ENCODE assay signal across 5 fruit fly cellular contexts in the genomic region with DNA sequence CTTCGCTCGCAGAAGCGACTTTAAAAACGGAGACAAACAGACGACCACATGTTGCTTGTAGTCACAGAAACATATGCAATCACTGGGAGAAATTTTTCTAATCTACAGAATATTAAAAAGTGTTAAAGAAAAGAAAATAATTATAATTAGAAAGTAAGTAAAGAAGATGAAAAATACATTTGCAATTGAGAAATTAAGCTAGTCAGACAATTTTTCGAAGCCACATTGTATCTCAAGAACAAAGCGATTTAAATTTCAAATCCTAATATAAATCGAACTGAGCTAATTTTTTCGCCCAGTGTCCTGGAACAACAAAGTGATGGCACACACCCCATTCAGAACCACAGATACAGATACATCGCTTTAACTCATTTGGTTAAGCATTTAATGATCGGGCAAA.
TF ChIP-seq lines count a peak whose summit lies in the region.

No protein-coding gene starts in this region.

- peak; percentile 8 for TF ChIP-seq CTCF in whole organism, embryonic (GFP tag; optimal IDR thresholded peaks at IDR 0.05; lab: Kevin White, UChicago)

TF ChIP-seq in whole organism, adult, 20 proteins besides CTCF, POLR2A, EP300 and RAD21:
- TF ChIP-seq Clk (GFP tag; optimal IDR thresholded peaks at IDR 0.05; lab: Kevin White, UChicago) (no peak), cnc (optimal IDR thresholded peaks at IDR 0.05; lab: Kevin White, UChicago) (no peak), ovo (GFP tag; optimal IDR thresholded peaks at IDR 0.05; lab: Kevin White, UChicago) (no peak), Crg-1 (GFP tag; optimal IDR thresholded peaks at IDR 0.05; lab: Kevin White, UChicago) (no peak), CG7101 (tag; optimal IDR thresholded peaks at IDR 0.05; lab: Kevin White, UChicago) (no peak), kay (GFP tag; lab: Kevin White, UChicago; ENCODE audit: borderline replicate concordance) (peak; percentile 77), CG7045 (GFP tag; optimal IDR thresholded peaks at IDR 0.05; lab: Kevin White, UChicago) (no peak), toe (GFP tag; optimal IDR thresholded peaks at IDR 0.05; lab: Kevin White, UChicago) (no peak)

TF ChIP-seq in whole organism, embryonic, 481 proteins besides CTCF, POLR2A, EP300 and RAD21 (continues in another document):
- no peak for TF ChIP-seq lbe (GFP tag; optimal IDR thresholded peaks at IDR 0.05; lab: Kevin White, UChicago)
- no peak for TF ChIP-seq sd (tag; optimal IDR thresholded peaks at IDR 0.05; lab: Kevin White, UChicago)
- no peak for TF ChIP-seq ac (GFP tag; optimal IDR thresholded peaks at IDR 0.05; lab: Kevin White, UChicago)
- TF ChIP-seq pros (GFP tag; optimal IDR thresholded peaks at IDR 0.05; lab: Kevin White, UChicago): peak; percentile 12
- TF ChIP-seq Ravus (GFP tag; IDR thresholded peaks at IDR 0.05; lab: Robert Waterston, UW): no peak
- TF ChIP-seq dysf (GFP tag; IDR thresholded peaks at IDR 0.05; lab: Robert Waterston, UW): peak; percentile 50; the same call in 2 of the 3 replicates
- TF ChIP-seq NK7.1 (GFP tag; optimal IDR thresholded peaks at IDR 0.05; lab: Kevin White, UChicago): no peak
- TF ChIP-seq CG11093 (GFP tag; IDR thresholded peaks at IDR 0.05; lab: Robert Waterston, UW): peak; percentile 51; the same call in 1 of the 3 replicates
- peak; percentile 91 for TF ChIP-seq CG10979 (tag; optimal IDR thresholded peaks at IDR 0.05; lab: Kevin White, UChicago)
- TF ChIP-seq dan (GFP tag; IDR thresholded peaks at IDR 0.05; lab: Robert Waterston, UW): no peak
- peak; percentile 17 for TF ChIP-seq CG10654 (GFP tag; optimal IDR thresholded peaks at IDR 0.05; lab: Kevin White, UChicago)
- peak; percentile 70 for TF ChIP-seq zen (tag; optimal IDR thresholded peaks at IDR 0.05; lab: Kevin White, UChicago)
- no peak for TF ChIP-seq ftz-f1 (GFP tag; optimal IDR thresholded peaks at IDR 0.05; lab: Kevin White, UChicago)
- peak; percentile 23 for TF ChIP-seq NfI (GFP tag; optimal IDR thresholded peaks at IDR 0.05; lab: Kevin White, UChicago)
- TF ChIP-seq CG12744 (GFP tag; optimal IDR thresholded peaks at IDR 0.05; lab: Kevin White, UChicago): no peak
- no peak for TF ChIP-seq peb (GFP tag; IDR thresholded peaks at IDR 0.05; lab: Robert Waterston, UW)
- TF ChIP-seq NFAT (GFP tag; IDR thresholded peaks at IDR 0.05; lab: Robert Waterston, UW): no peak
- no peak for TF ChIP-seq CG8765 (GFP tag; IDR thresholded peaks at IDR 0.05; lab: Robert Waterston, UW)
- TF ChIP-seq chinmo (GFP tag; IDR thresholded peaks at IDR 0.05; lab: Robert Waterston, UW; ENCODE audit: partially characterized antibody): no peak
- TF ChIP-seq ewg (GFP tag; optimal IDR thresholded peaks at IDR 0.05; lab: Kevin White, UChicago): peak; percentile 47

TF ChIP-seq in whole organism, prepupa, 60 proteins besides CTCF, POLR2A, EP300 and RAD21 (continues in another document):
- TF ChIP-seq achi (GFP tag; optimal IDR thresholded peaks at IDR 0.05; lab: Kevin White, UChicago): peak; percentile 65
- TF ChIP-seq spab (GFP tag; optimal IDR thresholded peaks at IDR 0.05; lab: Kevin White, UChicago): peak; percentile 54
- TF ChIP-seq topi (GFP tag; optimal IDR thresholded peaks at IDR 0.05; lab: Kevin White, UChicago): peak; percentile 49
- TF ChIP-seq CG10669 (GFP tag; optimal IDR thresholded peaks at IDR 0.05; lab: Kevin White, UChicago): peak; percentile 56
- TF ChIP-seq CG31627 (GFP tag; optimal IDR thresholded peaks at IDR 0.05; lab: Kevin White, UChicago): peak; percentile 51
- TF ChIP-seq Ets21C (GFP tag; optimal IDR thresholded peaks at IDR 0.05; lab: Kevin White, UChicago): peak; percentile 0
- TF ChIP-seq CG11902 (GFP tag; optimal IDR thresholded peaks at IDR 0.05; lab: Kevin White, UChicago): peak; percentile 26
- peak; percentile 67 for TF ChIP-seq esn (GFP tag; optimal IDR thresholded peaks at IDR 0.05; lab: Kevin White, UChicago)
- peak; percentile 30 for TF ChIP-seq CG8319 (GFP tag; optimal IDR thresholded peaks at IDR 0.05; lab: Kevin White, UChicago)
- peak; percentile 18 to 51 for TF ChIP-seq ss (GFP tag; optimal IDR thresholded peaks at IDR 0.05; lab: Kevin White, UChicago)
- peak; percentile 53; the same call in 1 of the 2 replicates for TF ChIP-seq Gug (GFP tag; IDR thresholded peaks at IDR 0.05; lab: Robert Waterston, UW)
- peak; percentile 70 for TF ChIP-seq net (GFP tag; optimal IDR thresholded peaks at IDR 0.05; lab: Kevin White, UChicago)
- peak; percentile 54; the same call in 1 of the 3 replicates for TF ChIP-seq CG6163 (GFP tag; IDR thresholded peaks at IDR 0.05; lab: Robert Waterston, UW)
- peak; percentile 18 for TF ChIP-seq CG7368 (GFP tag; optimal IDR thresholded peaks at IDR 0.05; lab: Kevin White, UChicago)
- peak; percentile 61 for TF ChIP-seq Sox102F (GFP tag; optimal IDR thresholded peaks at IDR 0.05; lab: Kevin White, UChicago)
- TF ChIP-seq CG3919 (GFP tag; optimal IDR thresholded peaks at IDR 0.05; lab: Kevin White, UChicago): peak; percentile 69
- peak; percentile 57 for TF ChIP-seq CG6808 (GFP tag; optimal IDR thresholded peaks at IDR 0.05; lab: Kevin White, UChicago)
- TF ChIP-seq cyc (GFP tag; optimal IDR thresholded peaks at IDR 0.05; lab: Kevin White, UChicago): peak; percentile 38
- peak; percentile 56 for TF ChIP-seq lz (GFP tag; optimal IDR thresholded peaks at IDR 0.05; lab: Kevin White, UChicago)
- TF ChIP-seq CG10631 (GFP tag; optimal IDR thresholded peaks at IDR 0.05; lab: Kevin White, UChicago): peak; percentile 64

TF ChIP-seq in whole organism, pupa, 21 proteins besides CTCF, POLR2A, EP300 and RAD21:
- peak; percentile 68 for TF ChIP-seq CG14655 (GFP tag; optimal IDR thresholded peaks at IDR 0.05; lab: Kevin White, UChicago)
- TF ChIP-seq Pif1B (GFP tag; optimal IDR thresholded peaks at IDR 0.05; lab: Kevin White, UChicago): peak; percentile 45
- TF ChIP-seq CG9948 (tag; optimal IDR thresholded peaks at IDR 0.05; lab: Kevin White, UChicago): peak; percentile 57
- TF ChIP-seq CG4496 (GFP tag; IDR thresholded peaks at IDR 0.05; lab: Robert Waterston, UW): peak; percentile 17; the same call in 1 of the 3 replicates
- no peak for TF ChIP-seq CG13204 (GFP tag; optimal IDR thresholded peaks at IDR 0.05; lab: Kevin White, UChicago)
- TF ChIP-seq Snoo (tag; optimal IDR thresholded peaks at IDR 0.05; lab: Kevin White, UChicago): peak; percentile 46
- TF ChIP-seq CG17806 (tag; optimal IDR thresholded peaks at IDR 0.05; lab: Kevin White, UChicago): peak; percentile 65
- TF ChIP-seq CG10348 (GFP tag; IDR thresholded peaks at IDR 0.05; lab: Robert Waterston, UW): no peak
- no peak for TF ChIP-seq gl (tag; optimal IDR thresholded peaks at IDR 0.05; lab: Kevin White, UChicago)
- TF ChIP-seq CG34367 (tag; optimal IDR thresholded peaks at IDR 0.05; lab: Kevin White, UChicago): peak; percentile 49
- TF ChIP-seq CG8301 (tag; optimal IDR thresholded peaks at IDR 0.05; lab: Kevin White, UChicago): peak; percentile 57
- peak; percentile 22; the same call in 1 of the 2 replicates for TF ChIP-seq CG32121 (GFP tag; IDR thresholded peaks at IDR 0.05; lab: Robert Waterston, UW)
- peak; percentile 12 for TF ChIP-seq D1 (tag; optimal IDR thresholded peaks at IDR 0.05; lab: Kevin White, UChicago)
- TF ChIP-seq CG8159 (tag; optimal IDR thresholded peaks at IDR 0.05; lab: Kevin White, UChicago): peak; percentile 76
- peak; percentile 44 for TF ChIP-seq Pif1A (GFP tag; optimal IDR thresholded peaks at IDR 0.05; lab: Kevin White, UChicago)
- peak; percentile 63 for TF ChIP-seq CG15710 (tag; optimal IDR thresholded peaks at IDR 0.05; lab: Kevin White, UChicago)
- TF ChIP-seq fd96Ca (GFP tag; IDR thresholded peaks at IDR 0.05; lab: Robert Waterston, UW): no peak

TF ChIP-seq in whole organism, wandering third instar larva, 38 proteins besides CTCF, POLR2A, EP300 and RAD21 (continues in another document):
- peak; percentile 21 for TF ChIP-seq psq (GFP tag; optimal IDR thresholded peaks at IDR 0.05; lab: Kevin White, UChicago)
- peak; percentile 0 for TF ChIP-seq dmrt93B (GFP tag; optimal IDR thresholded peaks at IDR 0.05; lab: Kevin White, UChicago)
- TF ChIP-seq br (GFP tag; optimal IDR thresholded peaks at IDR 0.05; lab: Kevin White, UChicago): no peak
- peak; percentile 32 for TF ChIP-seq rgr (GFP tag; optimal IDR thresholded peaks at IDR 0.05; lab: Kevin White, UChicago)
- no peak for TF ChIP-seq CG32264 (GFP tag; optimal IDR thresholded peaks at IDR 0.05; lab: Kevin White, UChicago)
- TF ChIP-seq dsf (GFP tag; optimal IDR thresholded peaks at IDR 0.05; lab: Kevin White, UChicago; ENCODE audit: borderline replicate concordance): no peak
- no peak for TF ChIP-seq Dif (GFP tag; optimal IDR thresholded peaks at IDR 0.05; lab: Kevin White, UChicago; ENCODE audit: partially characterized antibody)
- no peak for TF ChIP-seq Hr78 (GFP tag; optimal IDR thresholded peaks at IDR 0.05; lab: Kevin White, UChicago)
- no peak for TF ChIP-seq sv (GFP tag; optimal IDR thresholded peaks at IDR 0.05; lab: Kevin White, UChicago)
- TF ChIP-seq HLH106 (tag; optimal IDR thresholded peaks at IDR 0.05; lab: Kevin White, UChicago): peak; percentile 53
- no peak for TF ChIP-seq CrebA (GFP tag; optimal IDR thresholded peaks at IDR 0.05; lab: Kevin White, UChicago; ENCODE audit: borderline replicate concordance)
- no peak for TF ChIP-seq Hnf4 (GFP tag; optimal IDR thresholded peaks at IDR 0.05; lab: Kevin White, UChicago)
- TF ChIP-seq foxo (GFP tag; optimal IDR thresholded peaks at IDR 0.05; lab: Kevin White, UChicago): peak in 1 of 2 experiments; percentile 53
- no peak for TF ChIP-seq tai (GFP tag; optimal IDR thresholded peaks at IDR 0.05; lab: Kevin White, UChicago)
- TF ChIP-seq jim (GFP tag; optimal IDR thresholded peaks at IDR 0.05; lab: Kevin White, UChicago): no peak
- TF ChIP-seq OdsH (GFP tag; optimal IDR thresholded peaks at IDR 0.05; lab: Kevin White, UChicago): peak; percentile 22
- TF ChIP-seq dl (GFP tag; optimal IDR thresholded peaks at IDR 0.05; lab: Kevin White, UChicago; ENCODE audit: insufficient read depth in 1 of 2, partially characterized antibody in 2 of 2): no peak
- TF ChIP-seq Hr83 (GFP tag; optimal IDR thresholded peaks at IDR 0.05; lab: Kevin White, UChicago; ENCODE audit: poor library complexity, severe bottlenecking): no peak
- no peak for TF ChIP-seq Mio (GFP tag; optimal IDR thresholded peaks at IDR 0.05; lab: Kevin White, UChicago)
- no peak for TF ChIP-seq brk (GFP tag; optimal IDR thresholded peaks at IDR 0.05; lab: Kevin White, UChicago)
- TF ChIP-seq Vsx2 (GFP tag; optimal IDR thresholded peaks at IDR 0.05; lab: Kevin White, UChicago; ENCODE audit: partially characterized antibody): no peak
- no peak for TF ChIP-seq woc (GFP tag; optimal IDR thresholded peaks at IDR 0.05; lab: Kevin White, UChicago)
- no peak for TF ChIP-seq GATAd (GFP tag; optimal IDR thresholded peaks at IDR 0.05; lab: Kevin White, UChicago)
- no peak for TF ChIP-seq Abd-B (GFP tag; optimal IDR thresholded peaks at IDR 0.05; lab: Kevin White, UChicago)
- TF ChIP-seq usp (GFP tag; optimal IDR thresholded peaks at IDR 0.05; lab: Kevin White, UChicago): no peak
- TF ChIP-seq sage (GFP tag; optimal IDR thresholded peaks at IDR 0.05; lab: Kevin White, UChicago): no peak
- no peak for TF ChIP-seq lola (GFP tag; optimal IDR thresholded peaks at IDR 0.05; lab: Kevin White, UChicago)
- TF ChIP-seq Dfd (GFP tag; optimal IDR thresholded peaks at IDR 0.05; lab: Kevin White, UChicago): no peak
